Worm (Caenorhabditis elegans) whole organism, midembryonic: Measurements from ENCODE around the gene oac-30.
"Not testable (repeated sequence)": the region's sequence is repeated elsewhere in the genome, so short reads cannot be mapped to it uniquely, and the experiment has no call there.

Experiments used
- T22C8.4 ChIP-seq: fragments of 200-800 bp; sonication (Bioruptor generic); IDR thresholded peaks from 2 replicates; pipeline ENCODE4 v1.3.6; 2022; ENCODE audit warnings: missing genetic modification characterization, missing compliant biosample characterization
- cog-1 ChIP-seq: sonication (generic microtip); optimal IDR thresholded peaks from 2 replicates; lab custom pipeline; 2016; ENCODE audit warnings: missing genetic modification characterization, missing compliant biosample characterization
- flt-1 ChIP-seq: fragments of 200-800 bp; sonication (Bioruptor generic); IDR thresholded peaks from 2 replicates; pipeline ENCODE4 v1.3.6; 2022; ENCODE audit warnings: missing genetic modification characterization, missing compliant biosample characterization
- klf-2 ChIP-seq: fragments of 200-800 bp; sonication (Bioruptor generic); conservative IDR thresholded peaks from 2 replicates; pipeline ENCODE4 v1.3.6; 2022; ENCODE audit warnings: missing genetic modification reagents, missing genetic modification characterization, missing compliant biosample characterization
- med-1 ChIP-seq: sonication (generic microtip); optimal IDR thresholded peaks from 2 replicates; lab custom pipeline; 2017; ENCODE audit warnings: missing genetic modification characterization, mild to moderate bottlenecking, missing compliant biosample characterization, antibody characterized with exemption, missing genetic modification reagents; ENCODE audit not compliant: insufficient read depth
- ref-1 ChIP-seq: fragments of 200-800 bp; sonication (Bioruptor generic); conservative IDR thresholded peaks from 2 replicates; pipeline ENCODE4 v1.3.6; 2022; ENCODE audit warnings: missing genetic modification reagents, missing genetic modification characterization, missing compliant biosample characterization
- tab-1 ChIP-seq: fragments of 200-800 bp; sonication (Bioruptor generic); IDR thresholded peaks from 2 replicates; pipeline ENCODE4 v1.3.6; 2022; ENCODE audit warnings: missing genetic modification characterization, missing compliant biosample characterization
- ztf-23 ChIP-seq: fragments of 200-800 bp; sonication (Bioruptor generic); IDR thresholded peaks from 2 replicates; pipeline ENCODE4 v1.3.6; 2022; ENCODE audit warnings: missing genetic modification reagents, missing genetic modification characterization, missing compliant biosample characterization
- ztf-29 ChIP-seq: fragments of 200-800 bp; sonication (Bioruptor generic); IDR thresholded peaks from 2 replicates; pipeline ENCODE4 v1.3.6; 2022; ENCODE audit warnings: missing genetic modification reagents, missing genetic modification characterization, missing compliant biosample characterization

Gene oac-30

ce11 chrII:1293157-1293556, 26.5 kb upstream of the oac-30 start, which contains the start of gene srz-64:
srz-64 (minus strand) TSS chrII:1293257.
- TF ChIP-seq ztf-23 (GFP tag; lab: Robert Waterston, UW) (no peak), ztf-29 (GFP tag; lab: Robert Waterston, UW) (no peak), klf-2 (GFP tag; lab: Robert Waterston, UW) (no peak), cog-1 (tag; lab: Kevin White, UChicago) (no peak), med-1 (GFP tag; lab: Kevin White, UChicago) (no peak), ref-1 (GFP tag; lab: Robert Waterston, UW) (no peak), T22C8.4 (GFP tag; lab: Robert Waterston, UW) (no peak), tab-1 (GFP tag; lab: Robert Waterston, UW) (no peak)

ce11 chrII:1285514-1285913, 18.8 kb upstream of the oac-30 start, which contains the start of the genes Y57G7A.6 and Y57G7A.3:
Y57G7A.6 (minus strand) TSS chrII:1285614.
Y57G7A.3 (plus strand) TSS chrII:1285782.
- TF ChIP-seq klf-2 (GFP tag; lab: Robert Waterston, UW) (no peak), ztf-29 (GFP tag; lab: Robert Waterston, UW) (no peak), tab-1 (GFP tag; lab: Robert Waterston, UW) (no peak), ref-1 (GFP tag; lab: Robert Waterston, UW) (no peak), T22C8.4 (GFP tag; lab: Robert Waterston, UW) (no peak), cog-1 (tag; lab: Kevin White, UChicago) (no peak), med-1 (GFP tag; lab: Kevin White, UChicago) (no peak), flt-1 (GFP tag; lab: Robert Waterston, UW) (no peak), ztf-23 (GFP tag; lab: Robert Waterston, UW) (no peak)

ce11 chrII:1284985-1285384, 18.3 kb upstream of the oac-30 start:
- TF ChIP-seq tab-1 (GFP tag; lab: Robert Waterston, UW), result no peak
- no peak for TF ChIP-seq flt-1 (GFP tag; lab: Robert Waterston, UW)
- TF ChIP-seq med-1 (GFP tag; lab: Kevin White, UChicago), result no peak
- TF ChIP-seq ztf-23 (GFP tag; lab: Robert Waterston, UW), result no peak

ce11 chrII:1278350-1278749, 11.7 kb upstream of the oac-30 start, which contains the start of gene srz-63:
srz-63 (plus strand) TSS chrII:1278650.
- not testable (repeated sequence) for TF ChIP-seq med-1 (GFP tag; lab: Kevin White, UChicago); flt-1 (GFP tag; lab: Robert Waterston, UW); ztf-23 (GFP tag; lab: Robert Waterston, UW)

- TF ChIP-seq tab-1 (GFP tag; lab: Robert Waterston, UW), result no peak
- TF ChIP-seq ztf-29 (GFP tag; lab: Robert Waterston, UW), result no peak
- no peak for TF ChIP-seq med-1 (GFP tag; lab: Kevin White, UChicago)
- TF ChIP-seq klf-2 (GFP tag; lab: Robert Waterston, UW), result no peak
- no peak for TF ChIP-seq T22C8.4 (GFP tag; lab: Robert Waterston, UW)
- no peak for TF ChIP-seq ztf-23 (GFP tag; lab: Robert Waterston, UW)
- TF ChIP-seq ref-1 (GFP tag; lab: Robert Waterston, UW), result no peak
- TF ChIP-seq cog-1 (tag; lab: Kevin White, UChicago), result no peak
- no peak for TF ChIP-seq flt-1 (GFP tag; lab: Robert Waterston, UW)
Observed at ce11 chrII:1276778-1277177, 10.1 kb upstream of the oac-30 start, which contains the start of gene Y57G7A.11. Y57G7A.11 (minus strand) TSS chrII:1276878.

- TF ChIP-seq flt-1 (GFP tag; lab: Robert Waterston, UW) (no peak), klf-2 (GFP tag; lab: Robert Waterston, UW) (no peak), cog-1 (tag; lab: Kevin White, UChicago) (no peak), tab-1 (GFP tag; lab: Robert Waterston, UW) (no peak), T22C8.4 (GFP tag; lab: Robert Waterston, UW) (no peak), med-1 (GFP tag; lab: Kevin White, UChicago) (no peak), ztf-23 (GFP tag; lab: Robert Waterston, UW) (no peak), ztf-29 (GFP tag; lab: Robert Waterston, UW) (no peak), ref-1 (GFP tag; lab: Robert Waterston, UW) (no peak)
Observed at ce11 chrII:1275439-1275838, 8.7 kb upstream of the oac-30 start, which contains the start of gene Y57G7A.5. Y57G7A.5 (minus strand) TSS chrII:1275539.

ce11 chrII:1271814-1272213, 5.1 kb upstream of the oac-30 start, which contains the start of gene srw-66:
srw-66 (minus strand) TSS chrII:1271914.
- no peak for TF ChIP-seq ztf-23 (GFP tag; lab: Robert Waterston, UW)
- TF ChIP-seq cog-1 (tag; lab: Kevin White, UChicago), result no peak
- no peak for TF ChIP-seq flt-1 (GFP tag; lab: Robert Waterston, UW)
- TF ChIP-seq ztf-29 (GFP tag; lab: Robert Waterston, UW), result no peak
- no peak for TF ChIP-seq ref-1 (GFP tag; lab: Robert Waterston, UW)
- TF ChIP-seq klf-2 (GFP tag; lab: Robert Waterston, UW), result no peak
- no peak for TF ChIP-seq T22C8.4 (GFP tag; lab: Robert Waterston, UW)
- no peak for TF ChIP-seq med-1 (GFP tag; lab: Kevin White, UChicago)
- TF ChIP-seq tab-1 (GFP tag; lab: Robert Waterston, UW), result no peak

ce11 chrII:1258634-1259033, 8.1 kb downstream of the oac-30 start, which contains the start of gene clpr-2:
clpr-2 (plus strand) TSS chrII:1258934.
- no peak for TF ChIP-seq ref-1 (GFP tag; lab: Robert Waterston, UW)
- TF ChIP-seq ztf-23 (GFP tag; lab: Robert Waterston, UW), result no peak
- TF ChIP-seq cog-1 (tag; lab: Kevin White, UChicago), result no peak
- TF ChIP-seq med-1 (GFP tag; lab: Kevin White, UChicago), result no peak

ce11 chrII:1256742-1257141, 9.9 kb downstream of the oac-30 start:
- no peak for TF ChIP-seq cog-1 (tag; lab: Kevin White, UChicago)
- TF ChIP-seq flt-1 (GFP tag; lab: Robert Waterston, UW), result no peak
- no peak for TF ChIP-seq tab-1 (GFP tag; lab: Robert Waterston, UW)
- no peak for TF ChIP-seq T22C8.4 (GFP tag; lab: Robert Waterston, UW)
- TF ChIP-seq ref-1 (GFP tag; lab: Robert Waterston, UW), result no peak
- no peak for TF ChIP-seq ztf-23 (GFP tag; lab: Robert Waterston, UW)
- no peak for TF ChIP-seq med-1 (GFP tag; lab: Kevin White, UChicago)
- TF ChIP-seq ztf-29 (GFP tag; lab: Robert Waterston, UW), result no peak
- no peak for TF ChIP-seq klf-2 (GFP tag; lab: Robert Waterston, UW)
